Fruit fly (Drosophila melanogaster): ENCODE results near the gene CG32121.

CG32121 gene

dm6 chr3L:13422286-13422787 lies at the start of gene CG32121:
TSS of gene CG32121 (minus strand) at chr3L:13422336.
- TF ChIP-seq noc (tag; optimal IDR thresholded peaks at IDR 0.05) = no peak

dm6 chr3L:13457133-13457532 lies 35.0 kb upstream of the CG32121 start, which contains the start of gene CG10116:
TSS of gene CG10116 (minus strand) at chr3L:13457238.
- TF ChIP-seq noc (tag; optimal IDR thresholded peaks at IDR 0.05) = no peak

- peak; percentile 57 for TF ChIP-seq noc (tag; optimal IDR thresholded peaks at IDR 0.05)
Measured at dm6 chr3L:13454755-13455154, 32.6 kb upstream of the CG32121 start.

dm6 chr3L:13452281-13452680 lies 30.1 kb upstream of the CG32121 start:
- TF ChIP-seq noc (tag; optimal IDR thresholded peaks at IDR 0.05) = no peak

dm6 chr3L:13451562-13451961 lies 29.4 kb upstream of the CG32121 start:
- peak; percentile 8 for TF ChIP-seq noc (tag; optimal IDR thresholded peaks at IDR 0.05)

- no peak for TF ChIP-seq noc (tag; optimal IDR thresholded peaks at IDR 0.05)
Measured at dm6 chr3L:13450177-13450793, 28.1 kb upstream of the CG32121 start, which contains the start of the genes JMJD7 and CG10738. TSS of gene JMJD7 (minus strand) at chr3L:13450283. TSS of gene CG10738 (plus strand) at chr3L:13450770.

- TF ChIP-seq noc (tag; optimal IDR thresholded peaks at IDR 0.05) = no peak
Measured at dm6 chr3L:13442400-13442799, 20.3 kb upstream of the CG32121 start, which contains the start of gene cmb. TSS of gene cmb (plus strand) at chr3L:13442594.

dm6 chr3L:13440370-13440960 lies 18.3 kb upstream of the CG32121 start, which contains the start of the genes CG10140 and CG14109:
TSS of gene CG10140 (minus strand) at chr3L:13440470.
TSS of gene CG14109 (plus strand) at chr3L:13440910.
- no peak for TF ChIP-seq noc (tag; optimal IDR thresholded peaks at IDR 0.05)

dm6 chr3L:13437654-13438053 lies 15.5 kb upstream of the CG32121 start, which contains the start of gene CG10725:
TSS of gene CG10725 (plus strand) at chr3L:13437954.
- no peak for TF ChIP-seq noc (tag; optimal IDR thresholded peaks at IDR 0.05)

- no peak for TF ChIP-seq noc (tag; optimal IDR thresholded peaks at IDR 0.05)
Measured at dm6 chr3L:13437036-13437435, 14.9 kb upstream of the CG32121 start, which contains the start of gene CG10154. TSS of gene CG10154 (minus strand) at chr3L:13437136.

dm6 chr3L:13435170-13435727 lies 13.1 kb upstream of the CG32121 start, which contains the start of gene CG10713:
TSS of gene CG10713 (minus strand) at chr3L:13435229.
- TF ChIP-seq noc (tag; optimal IDR thresholded peaks at IDR 0.05) = no peak

- TF ChIP-seq noc (tag; optimal IDR thresholded peaks at IDR 0.05) = no peak
Measured at dm6 chr3L:13433522-13433921, 11.4 kb upstream of the CG32121 start.

dm6 chr3L:13432791-13433190 lies 10.7 kb upstream of the CG32121 start:
- no peak for TF ChIP-seq noc (tag; optimal IDR thresholded peaks at IDR 0.05)

- TF ChIP-seq noc (tag; optimal IDR thresholded peaks at IDR 0.05) = no peak
Measured at dm6 chr3L:13430171-13430570, 8.0 kb upstream of the CG32121 start.

dm6 chr3L:13426573-13426972 lies 4.4 kb upstream of the CG32121 start, which contains the start of gene CG14105:
TSS of gene CG14105 (minus strand) at chr3L:13426673.
- TF ChIP-seq noc (tag; optimal IDR thresholded peaks at IDR 0.05) = no peak

- TF ChIP-seq noc (tag; optimal IDR thresholded peaks at IDR 0.05) = no peak
Measured at dm6 chr3L:13425571-13425970, 3.4 kb upstream of the CG32121 start, which contains the start of gene CG14106. TSS of gene CG14106 (minus strand) at chr3L:13425671.

All from whole organism, larva.